Fruit fly (Drosophila melanogaster) whole organism, embryonic: ENCODE results near the gene orion.
A peak's percentile ranks its signal among the peaks of the same experiment; 100 is the strongest.

ENCODE experiments used
- Atf6 ChIP-seq: fragments of 200-800 bp; sonication (Bioruptor generic); IDR thresholded peaks from 2 replicates; pipeline ENCODE4 v1.3.6; 2022; ENCODE audit warnings: missing biosample characterization, missing genetic modification characterization
- CG32767 ChIP-seq: fragments of 200-800 bp; sonication (Bioruptor generic); IDR thresholded peaks from 2 replicates; pipeline ENCODE4 v1.3.6; 2022; ENCODE audit warnings: missing biosample characterization, missing genetic modification characterization
- CG3995 ChIP-seq: fragments of 200-800 bp; sonication (Bioruptor generic); optimal IDR thresholded peaks from 3 replicates; lab custom pipeline; 2016; ENCODE audit warnings: missing biosample characterization, missing genetic modification characterization
- CG4730 ChIP-seq: fragments of 200-800 bp; sonication (Bioruptor generic); IDR thresholded peaks from 2 replicates; pipeline ENCODE4 v1.3.6; 2022; ENCODE audit warnings: missing biosample characterization, missing genetic modification characterization
- CTCF ChIP-seq: fragments of 200-800 bp; sonication (Bioruptor generic); optimal IDR thresholded peaks from 2 replicates; lab custom pipeline; 2017; ENCODE audit warnings: missing biosample characterization, mild to moderate bottlenecking, missing genetic modification characterization, moderate library complexity
- Hr78 ChIP-seq, 2 experiments: fragments of 200-800 bp in 1 of 2; fragments of >200 bp in 1 of 2; sonication (Bioruptor generic) in 1 of 2; optimal IDR thresholded peaks; 2 replicates each; lab custom pipeline; 2017 to 2019; ENCODE audit warnings: missing biosample characterization in 2 of 2, missing genetic modification characterization in 2 of 2, mild to moderate bottlenecking in 1 of 2, moderate library complexity in 1 of 2
- cwo ChIP-seq: fragments of 200-800 bp; sonication (Bioruptor generic); optimal IDR thresholded peaks from 3 replicates; lab custom pipeline; 2017; ENCODE audit warnings: missing biosample characterization, missing genetic modification characterization, mild to moderate bottlenecking, moderate library complexity, missing genetic modification reagents
- dpn ChIP-seq, 2 experiments: fragments of 200-800 bp; sonication (Bioruptor generic); optimal IDR thresholded peaks; 3 replicates each; lab custom pipeline; 2016; ENCODE audit warnings: missing biosample characterization in 2 of 2, missing genetic modification characterization in 2 of 2
- exex ChIP-seq: fragments of 200-800 bp; sonication (Bioruptor generic); optimal IDR thresholded peaks from 4 replicates; lab custom pipeline; 2018; ENCODE audit warnings: missing biosample characterization, mild to moderate bottlenecking, missing genetic modification characterization, moderate library complexity
- luna ChIP-seq: fragments of 200-800 bp; sonication (Bioruptor generic); optimal IDR thresholded peaks from 2 replicates; lab custom pipeline; 2016; ENCODE audit warnings: missing biosample characterization, missing genetic modification characterization
- mam ChIP-seq: fragments of 200-800 bp; sonication (Bioruptor generic); optimal IDR thresholded peaks from 3 replicates; lab custom pipeline; 2016; ENCODE audit warnings: missing biosample characterization, missing genetic modification characterization
- run ChIP-seq: fragments of 200-800 bp; sonication (Bioruptor generic); optimal IDR thresholded peaks from 3 replicates; lab custom pipeline; 2018; ENCODE audit warnings: missing biosample characterization, mild to moderate bottlenecking, missing genetic modification characterization
- trem ChIP-seq: fragments of 200-800 bp; optimal IDR thresholded peaks from 3 replicates; lab custom pipeline; 2019; ENCODE audit warnings: missing biosample characterization, mild to moderate bottlenecking, missing genetic modification characterization, moderate library complexity

DNA sequence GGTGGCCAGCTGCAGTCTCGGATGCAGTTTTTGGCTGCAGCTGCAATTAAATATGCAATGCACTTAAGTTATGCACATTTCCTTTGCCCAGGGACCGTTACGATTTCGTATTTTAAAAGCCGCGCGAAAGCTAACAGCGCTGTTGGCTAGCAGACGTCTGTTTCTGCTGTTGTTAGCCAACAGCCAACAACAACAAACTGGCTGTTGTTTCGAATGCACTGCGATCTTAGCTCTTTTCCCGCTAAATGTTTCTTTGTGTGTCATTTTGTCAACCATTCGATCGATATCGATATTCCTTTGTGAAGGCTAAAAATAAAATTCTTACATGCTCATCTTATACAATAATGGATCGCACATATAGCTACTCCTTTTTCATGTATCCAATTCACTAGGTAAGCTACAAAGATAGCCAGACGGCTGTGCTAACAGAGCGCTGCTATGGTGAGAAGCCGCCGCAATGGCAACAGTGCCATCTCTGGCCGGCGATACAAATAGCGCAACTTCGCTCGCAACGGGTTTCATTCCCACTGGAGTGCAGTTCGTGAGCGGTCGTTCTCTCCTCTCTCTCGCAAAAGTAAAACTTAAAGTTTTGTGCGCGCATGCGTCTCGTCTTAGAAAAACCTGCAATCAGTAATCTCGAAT, 22.6 kb upstream of the orion start:
- TF ChIP-seq Atf6: no peak
- TF ChIP-seq dpn (GFP tag; optimal IDR thresholded peaks at IDR 0.05; lab: Kevin White, UChicago): no peak
- no peak for TF ChIP-seq CTCF
- TF ChIP-seq Hr78 (GFP tag; optimal IDR thresholded peaks at IDR 0.05; lab: Kevin White, UChicago): no peak
- TF ChIP-seq luna: no peak
- no peak for TF ChIP-seq cwo
- no peak for TF ChIP-seq CG32767 (GFP tag; lab: Robert Waterston, UW)
- TF ChIP-seq CG3995 (GFP tag; lab: Kevin White, UChicago): no peak
- TF ChIP-seq run (tag; lab: Kevin White, UChicago): no peak
- TF ChIP-seq mam (GFP tag; lab: Kevin White, UChicago): no peak
- TF ChIP-seq exex (tag; lab: Kevin White, UChicago): no peak
- TF ChIP-seq CG4730 (GFP tag; lab: Robert Waterston, UW): no peak
- TF ChIP-seq trem (tag; lab: Kevin White, UChicago): peak; percentile 19
